Fruit fly (Drosophila melanogaster): ENCODE data around the gene ssp7.

dm6 chrX:11136587-11137512 lies 3.2 kb downstream of the ssp7 start, which contains the start of gene Klp10A:
- no peak for TF ChIP-seq psq (GFP tag; optimal IDR thresholded peaks at IDR 0.05)
- TF ChIP-seq CrebA (GFP tag; optimal IDR thresholded peaks at IDR 0.05; ENCODE audit: borderline replicate concordance), result no peak
- TF ChIP-seq pan (optimal IDR thresholded peaks at IDR 0.05), result no peak
- TF ChIP-seq Sp1 (GFP tag; optimal IDR thresholded peaks at IDR 0.05), result no peak
- TF ChIP-seq br (GFP tag; optimal IDR thresholded peaks at IDR 0.05), result peak; percentile 21
- TF ChIP-seq Myc (optimal IDR thresholded peaks at IDR 0.05), result peak; percentile 25
- TF ChIP-seq Hnf4 (GFP tag; optimal IDR thresholded peaks at IDR 0.05), result no peak
- no peak for TF ChIP-seq Rel (GFP tag; optimal IDR thresholded peaks at IDR 0.05)
- peak; percentile 22 for TF ChIP-seq Rel (tag; optimal IDR thresholded peaks at IDR 0.05)
- no peak for TF ChIP-seq usp (GFP tag; optimal IDR thresholded peaks at IDR 0.05)
- TF ChIP-seq lola (GFP tag; optimal IDR thresholded peaks at IDR 0.05), result no peak
- TF ChIP-seq rgr (GFP tag; optimal IDR thresholded peaks at IDR 0.05), result peak; percentile 51
- no peak for TF ChIP-seq dsf (GFP tag; optimal IDR thresholded peaks at IDR 0.05; ENCODE audit: borderline replicate concordance)
